Worm (Caenorhabditis elegans) whole organism, L3 larva: ENCODE data around the gene T13A10.2.

Experiments used
- ZK546.5 ChIP-seq: sonication (generic microtip); optimal IDR thresholded peaks from 2 replicates; lab custom pipeline; 2017; ENCODE audit warnings: missing biosample characterization, missing genetic modification characterization
- ceh-16 ChIP-seq: sonication (generic microtip); optimal IDR thresholded peaks from 2 replicates; lab custom pipeline; 2017; ENCODE audit warnings: missing biosample characterization, missing genetic modification characterization
- ceh-82 ChIP-seq: fragments of 150-350 bp; optimal IDR thresholded peaks from 2 replicates; lab custom pipeline; 2014; ENCODE audit warnings: missing biosample characterization, missing genetic modification characterization
- egl-27 ChIP-seq: sonication (generic microtip); optimal IDR thresholded peaks from 4 replicates; lab custom pipeline; 2017; ENCODE audit warnings: missing biosample characterization, missing genetic modification reagents, missing genetic modification characterization
- egl-5 ChIP-seq: fragments of 150-350 bp; optimal IDR thresholded peaks from 2 replicates; lab custom pipeline; 2017; ENCODE audit warnings: missing biosample characterization, missing genetic modification reagents, missing genetic modification characterization, inconsistent platforms
- elt-2 ChIP-seq: sonication (generic microtip); optimal IDR thresholded peaks from 2 replicates; lab custom pipeline; 2016; ENCODE audit warnings: missing genetic modification reagents, mild to moderate bottlenecking, missing genetic modification characterization, missing compliant biosample characterization
- fkh-10 ChIP-seq: sonication (generic microtip); optimal IDR thresholded peaks from 2 replicates; lab custom pipeline; 2017; ENCODE audit warnings: missing biosample characterization, missing genetic modification reagents, missing genetic modification characterization
- fkh-2 ChIP-seq: fragments of 150-350 bp; optimal IDR thresholded peaks from 2 replicates; lab custom pipeline; 2014; ENCODE audit warnings: missing biosample characterization, missing genetic modification reagents, missing genetic modification characterization
- jun-1 ChIP-seq: fragments of 150-350 bp; optimal IDR thresholded peaks from 2 replicates; lab custom pipeline; 2014; ENCODE audit warnings: missing biosample characterization, missing genetic modification reagents, missing genetic modification characterization
- lin-15B ChIP-seq: fragments of 150-350 bp; optimal IDR thresholded peaks from 2 replicates; lab custom pipeline; 2014; ENCODE audit warnings: missing biosample characterization, missing genetic modification characterization
- lin-39 ChIP-seq: fragments of 150-350 bp; optimal IDR thresholded peaks from 2 replicates; lab custom pipeline; 2018; ENCODE audit warnings: missing biosample characterization, missing genetic modification reagents, missing genetic modification characterization
- lsy-12 ChIP-seq: sonication (generic microtip); optimal IDR thresholded peaks from 2 replicates; lab custom pipeline; 2016; ENCODE audit warnings: mild to moderate bottlenecking, missing genetic modification characterization, missing compliant biosample characterization
- mdl-1 ChIP-seq: fragments of 150-350 bp; optimal IDR thresholded peaks from 2 replicates; lab custom pipeline; 2014; ENCODE audit warnings: missing biosample characterization, missing genetic modification characterization
- nhr-11 ChIP-seq: fragments of 150-350 bp; optimal IDR thresholded peaks from 2 replicates; lab custom pipeline; 2014; ENCODE audit warnings: missing biosample characterization, missing genetic modification characterization
- nhr-23 ChIP-seq: fragments of 150-350 bp; optimal IDR thresholded peaks from 2 replicates; lab custom pipeline; 2014; ENCODE audit warnings: missing biosample characterization, missing genetic modification reagents, missing genetic modification characterization
- pha-4 ChIP-seq: fragments of 150-350 bp; optimal IDR thresholded peaks from 2 replicates; lab custom pipeline; 2014; ENCODE audit warnings: missing biosample characterization, missing genetic modification reagents, missing genetic modification characterization
- sea-2 ChIP-seq: fragments of 150-350 bp; sonication (generic microtip); optimal IDR thresholded peaks from 4 replicates; lab custom pipeline; 2014; ENCODE audit warnings: missing biosample characterization, missing genetic modification reagents, missing genetic modification characterization
- skn-1 ChIP-seq: fragments of 150-350 bp; optimal IDR thresholded peaks from 2 replicates; lab custom pipeline; 2014; ENCODE audit warnings: missing biosample characterization, missing genetic modification characterization
- snpc-4 ChIP-seq: fragments of 150-350 bp; optimal IDR thresholded peaks from 2 replicates; lab custom pipeline; 2014; ENCODE audit warnings: missing biosample characterization, missing genetic modification characterization
- ztf-11 ChIP-seq: fragments of 150-350 bp; optimal IDR thresholded peaks from 2 replicates; lab custom pipeline; 2014; ENCODE audit warnings: missing biosample characterization, missing genetic modification characterization
- ztf-4 ChIP-seq: fragments of 150-350 bp; optimal IDR thresholded peaks from 2 replicates; lab custom pipeline; 2014; ENCODE audit warnings: missing biosample characterization, missing genetic modification characterization

The T13A10.2 gene

ce11 chrIV:6294081-6294480 is 41.0 kb downstream of the T13A10.2 start, which contains the start of gene hil-2:
TSS of gene hil-2 (plus strand) at chrIV:6294240.
- TF ChIP-seq lin-39 (tag; lab: Kevin White, UChicago), result peak; percentile 23
- no peak for TF ChIP-seq fkh-10
- TF ChIP-seq, all 47 proteins: peak for 1

ce11 chrIV:6298253-6298652 is 45.2 kb downstream of the T13A10.2 start, which contains the start of gene srv-27:
TSS of gene srv-27 (minus strand) at chrIV:6298353.
- TF ChIP-seq ceh-16 (no peak), lsy-12 (tag; lab: Kevin White, UChicago) (no peak), elt-2 (tag; lab: Kevin White, UChicago) (no peak)
- TF ChIP-seq, all 47 proteins: peak for 0

DNA sequence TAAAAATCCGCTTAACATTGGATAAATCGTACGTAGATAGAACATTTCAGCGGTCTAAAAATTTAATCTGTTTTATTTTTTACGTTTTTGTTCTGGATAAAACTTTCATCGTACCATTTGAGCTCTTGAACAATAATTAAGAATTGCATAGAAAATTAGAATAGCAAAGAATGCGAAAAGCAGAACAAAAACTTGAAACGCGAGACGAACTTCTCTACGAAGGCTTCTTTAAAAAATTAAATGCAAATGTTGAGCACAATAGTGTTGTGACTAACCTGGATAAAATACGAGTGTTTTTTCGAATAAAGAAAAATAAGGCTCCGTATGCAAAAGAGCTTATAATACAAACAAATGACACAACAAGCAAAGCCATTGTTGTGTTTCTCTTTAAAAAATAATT is 46.4 kb downstream of the T13A10.2 start:
- TF ChIP-seq ztf-11 (tag; lab: Kevin White, UChicago) (no peak), fkh-2 (no peak), egl-27 (tag; lab: Kevin White, UChicago) (no peak), egl-5 (tag; lab: Kevin White, UChicago) (no peak), mdl-1 (tag; lab: Kevin White, UChicago) (no peak)

ce11 chrIV:6301764-6302163 is 48.7 kb downstream of the T13A10.2 start, which contains the start of gene srv-26:
TSS of gene srv-26 (minus strand) at chrIV:6301864.
- TF ChIP-seq ztf-4 (tag; lab: Kevin White, UChicago) (no peak), pha-4 (no peak), ceh-82 (tag; lab: Kevin White, UChicago) (no peak), egl-5 (tag; lab: Kevin White, UChicago) (no peak), sea-2 (GFP tag; lab: Kevin White, UChicago) (no peak), snpc-4 (tag; lab: Kevin White, UChicago) (no peak), ZK546.5 (no peak), nhr-23 (tag; lab: Kevin White, UChicago) (no peak), jun-1 (no peak), nhr-11 (no peak), elt-2 (tag; lab: Kevin White, UChicago) (no peak), lin-15B (no peak), skn-1 (no peak), lin-39 (tag; lab: Kevin White, UChicago) (no peak), mdl-1 (tag; lab: Kevin White, UChicago) (no peak)
